Worm (Caenorhabditis elegans): ENCODE results near the gene fkb-6.

fkb-6 gene

ce11 chrV:20826618-20827017 lies 19.3 kb upstream of the fkb-6 start:
- no peak for TF ChIP-seq nhr-129 (tag; optimal IDR thresholded peaks at IDR 0.05)
- no peak for TF ChIP-seq egl-27 (tag; optimal IDR thresholded peaks at IDR 0.05)
- TF ChIP-seq nhr-23 (tag; optimal IDR thresholded peaks at IDR 0.05): no peak
- TF ChIP-seq crh-2 (tag; optimal IDR thresholded peaks at IDR 0.05): no peak
- no peak for TF ChIP-seq nhr-77 (tag; optimal IDR thresholded peaks at IDR 0.05)
- no peak for TF ChIP-seq fos-1 (tag; optimal IDR thresholded peaks at IDR 0.05)
- TF ChIP-seq sma-9 (GFP tag; optimal IDR thresholded peaks at IDR 0.05): no peak
- TF ChIP-seq sma-9 (tag; optimal IDR thresholded peaks at IDR 0.05): no peak
- TF ChIP-seq nhr-6 (tag; optimal IDR thresholded peaks at IDR 0.05): no peak
- no peak for TF ChIP-seq mdl-1 (tag; optimal IDR thresholded peaks at IDR 0.05)
- no peak for TF ChIP-seq peb-1 (tag; optimal IDR thresholded peaks at IDR 0.05)
- no peak for TF ChIP-seq mab-5 (tag; optimal IDR thresholded peaks at IDR 0.05)
- TF ChIP-seq elt-1 (tag; optimal IDR thresholded peaks at IDR 0.05): no peak
- no peak for TF ChIP-seq dmd-4 (tag; optimal IDR thresholded peaks at IDR 0.05)

ce11 chrV:20828820-20829219 lies 17.1 kb upstream of the fkb-6 start, which contains the start of gene sbt-1:
Gene sbt-1, minus strand, starts transcription at chrV:20828881.
- TF ChIP-seq skn-1 (tag; optimal IDR thresholded peaks at IDR 0.05) (no peak), ztf-4 (tag; optimal IDR thresholded peaks at IDR 0.05) (no peak), C34F6.9 (tag; optimal IDR thresholded peaks at IDR 0.05) (peak; percentile 93), lin-39 (tag; optimal IDR thresholded peaks at IDR 0.05) (no peak), mdl-1 (tag; optimal IDR thresholded peaks at IDR 0.05) (peak in 1 of 2 experiments; percentile 69), unc-62 (GFP tag; optimal IDR thresholded peaks at IDR 0.05) (no peak), blmp-1 (tag; optimal IDR thresholded peaks at IDR 0.05; ENCODE audit: insufficient read depth) (no peak), crh-2 (tag; optimal IDR thresholded peaks at IDR 0.05) (peak; percentile 74), lin-13 (GFP tag; optimal IDR thresholded peaks at IDR 0.05) (peak; percentile 55), peb-1 (tag; optimal IDR thresholded peaks at IDR 0.05) (no peak), R02D3.7 (tag; optimal IDR thresholded peaks at IDR 0.05) (no peak), mbf-1 (tag; optimal IDR thresholded peaks at IDR 0.05) (no peak), nhr-11 (tag; optimal IDR thresholded peaks at IDR 0.05) (no peak), zag-1 (tag; optimal IDR thresholded peaks at IDR 0.05) (peak; percentile 56), mab-5 (tag; optimal IDR thresholded peaks at IDR 0.05) (no peak), unc-55 (GFP tag; optimal IDR thresholded peaks at IDR 0.05) (peak; percentile 98), nhr-237 (tag; optimal IDR thresholded peaks at IDR 0.05) (no peak), nhr-12 (tag; optimal IDR thresholded peaks at IDR 0.05) (no peak), ceh-82 (tag; optimal IDR thresholded peaks at IDR 0.05) (peak; percentile 44), lin-11 (tag; optimal IDR thresholded peaks at IDR 0.05) (peak; percentile 83), dmd-4 (tag; optimal IDR thresholded peaks at IDR 0.05) (no peak), gmeb-1 (tag; optimal IDR thresholded peaks at IDR 0.05) (no peak), ztf-11 (tag; optimal IDR thresholded peaks at IDR 0.05) (no peak), nhr-6 (tag; optimal IDR thresholded peaks at IDR 0.05) (peak; percentile 78), snpc-4 (tag; optimal IDR thresholded peaks at IDR 0.05) (no peak), ama-1 (optimal IDR thresholded peaks at IDR 0.05) (no peak), nhr-129 (tag; optimal IDR thresholded peaks at IDR 0.05) (peak; percentile 82), nhr-23 (tag; optimal IDR thresholded peaks at IDR 0.05) (no peak), lsy-2 (tag; optimal IDR thresholded peaks at IDR 0.05) (peak; percentile 40 to 77), nhr-77 (tag; optimal IDR thresholded peaks at IDR 0.05) (no peak), nhr-21 (tag; optimal IDR thresholded peaks at IDR 0.05) (no peak), fos-1 (tag; optimal IDR thresholded peaks at IDR 0.05) (peak; percentile 3), ztf-1 (GFP tag; conservative IDR thresholded peaks at IDR 0.05) (no peak), unc-39 (tag; optimal IDR thresholded peaks at IDR 0.05) (no peak), sma-9 (GFP tag; optimal IDR thresholded peaks at IDR 0.05) (no peak), sma-9 (tag; optimal IDR thresholded peaks at IDR 0.05) (no peak), F13H6.1 (tag; optimal IDR thresholded peaks at IDR 0.05) (peak; percentile 26), Y55F3AM.14 (GFP tag; optimal IDR thresholded peaks at IDR 0.05) (peak; percentile 45), sma-3 (GFP tag; optimal IDR thresholded peaks at IDR 0.05) (no peak), egl-27 (tag; optimal IDR thresholded peaks at IDR 0.05) (peak; percentile 43), sem-4 (tag; optimal IDR thresholded peaks at IDR 0.05) (peak; percentile 30)

ce11 chrV:20829511-20829910 lies 16.4 kb upstream of the fkb-6 start, which contains the start of gene num-1:
Gene num-1, plus strand, starts transcription at chrV:20829811.
- TF ChIP-seq fos-1 (tag; optimal IDR thresholded peaks at IDR 0.05) (no peak), dmd-4 (tag; optimal IDR thresholded peaks at IDR 0.05) (no peak), snpc-4 (tag; optimal IDR thresholded peaks at IDR 0.05) (no peak), mbf-1 (tag; optimal IDR thresholded peaks at IDR 0.05) (no peak), unc-55 (GFP tag; optimal IDR thresholded peaks at IDR 0.05) (no peak), C34F6.9 (tag; optimal IDR thresholded peaks at IDR 0.05) (no peak), ztf-4 (tag; optimal IDR thresholded peaks at IDR 0.05) (no peak), egl-27 (tag; optimal IDR thresholded peaks at IDR 0.05) (no peak), nhr-129 (tag; optimal IDR thresholded peaks at IDR 0.05) (no peak), unc-62 (GFP tag; optimal IDR thresholded peaks at IDR 0.05) (no peak), nhr-6 (tag; optimal IDR thresholded peaks at IDR 0.05) (no peak), nhr-77 (tag; optimal IDR thresholded peaks at IDR 0.05) (no peak), nhr-10 (tag; optimal IDR thresholded peaks at IDR 0.05) (no peak), nhr-21 (tag; optimal IDR thresholded peaks at IDR 0.05) (no peak), gmeb-1 (tag; optimal IDR thresholded peaks at IDR 0.05) (no peak), lsy-2 (tag; optimal IDR thresholded peaks at IDR 0.05) (no peak), lin-11 (tag; optimal IDR thresholded peaks at IDR 0.05) (no peak), mdl-1 (tag; optimal IDR thresholded peaks at IDR 0.05) (no peak)
